Worm (Caenorhabditis elegans) whole organism, L1 larva: ENCODE data around the gene F47G9.4.

Experiments used
- C04F5.9 ChIP-seq: sonication (generic microtip); optimal IDR thresholded peaks from 2 replicates; lab custom pipeline; 2016; ENCODE audit warnings: missing genetic modification characterization, missing compliant biosample characterization
- Y116A8C.19 ChIP-seq: sonication (generic microtip); optimal IDR thresholded peaks from 2 replicates; lab custom pipeline; 2016; ENCODE audit warnings: missing compliant biosample characterization, missing genetic modification characterization, borderline replicate concordance
- aly-2 ChIP-seq: fragments of 150-350 bp; optimal IDR thresholded peaks from 2 replicates; lab custom pipeline; 2014; ENCODE audit warnings: missing biosample characterization, missing genetic modification characterization
- ama-1 ChIP-seq: fragments of 150-350 bp; optimal IDR thresholded peaks from 2 replicates; lab custom pipeline; 2014
- blmp-1 ChIP-seq: fragments of 150-350 bp; optimal IDR thresholded peaks from 2 replicates; lab custom pipeline; 2014; ENCODE audit warnings: missing biosample characterization, missing genetic modification characterization
- ceh-8 ChIP-seq: fragments of 200-800 bp; sonication (Bioruptor generic); optimal IDR thresholded peaks from 2 replicates; lab custom pipeline; 2018; ENCODE audit warnings: mild to moderate bottlenecking, missing genetic modification characterization, moderate library complexity, missing compliant biosample characterization
- ceh-82 ChIP-seq, 3 experiments: fragments of 150-350 bp in 1 of 3; sonication (generic microtip) in 2 of 3; optimal IDR thresholded peaks; 2 replicates each; lab custom pipeline; 2014 to 2017; ENCODE audit warnings: missing biosample characterization in 3 of 3, missing genetic modification characterization in 3 of 3
- ceh-88 ChIP-seq: fragments of 200-800 bp; sonication (Bioruptor generic); IDR thresholded peaks from 2 replicates; pipeline ENCODE4 v1.3.6; 2022; ENCODE audit warnings: missing genetic modification characterization, missing compliant biosample characterization
- ceh-90 ChIP-seq: sonication (generic microtip); optimal IDR thresholded peaks from 2 replicates; lab custom pipeline; 2016; ENCODE audit warnings: missing genetic modification characterization, missing compliant biosample characterization
- ces-1 ChIP-seq: fragments of 150-350 bp; optimal IDR thresholded peaks from 2 replicates; lab custom pipeline; 2014; ENCODE audit warnings: missing biosample characterization, missing genetic modification reagents, missing genetic modification characterization
- egl-13 ChIP-seq: sonication (generic microtip); optimal IDR thresholded peaks from 2 replicates; lab custom pipeline; 2016; ENCODE audit warnings: missing genotype, missing genetic modification reagents, missing genetic modification characterization, missing compliant biosample characterization
- egl-27 ChIP-seq, 2 experiments: fragments of 150-350 bp in 1 of 2; sonication (generic microtip); optimal IDR thresholded peaks; 3 replicates each; lab custom pipeline; 2017 to 2018; ENCODE audit warnings: missing biosample characterization in 2 of 2, missing genetic modification characterization in 2 of 2, missing genetic modification reagents in 2 of 2
- fkh-10 ChIP-seq: sonication (generic microtip); optimal IDR thresholded peaks from 2 replicates; lab custom pipeline; 2017; ENCODE audit warnings: missing biosample characterization, missing genetic modification reagents, missing genetic modification characterization
- fkh-8 ChIP-seq: sonication (generic microtip); optimal IDR thresholded peaks from 2 replicates; lab custom pipeline; 2016; ENCODE audit warnings: mild to moderate bottlenecking, missing genetic modification characterization, missing compliant biosample characterization
- fos-1 ChIP-seq: fragments of 150-350 bp; optimal IDR thresholded peaks from 2 replicates; lab custom pipeline; 2014; ENCODE audit warnings: missing biosample characterization, missing genetic modification characterization
- hlh-17 ChIP-seq: fragments of 200-800 bp; sonication (Bioruptor generic); optimal IDR thresholded peaks from 2 replicates; lab custom pipeline; 2018; ENCODE audit warnings: missing genetic modification characterization, mild to moderate bottlenecking, missing compliant biosample characterization, moderate library complexity, borderline replicate concordance
- lin-14 ChIP-seq: fragments of 200-800 bp; sonication (Bioruptor generic); optimal IDR thresholded peaks from 2 replicates; lab custom pipeline; 2018; ENCODE audit warnings: mild to moderate bottlenecking, missing genetic modification characterization, moderate library complexity, missing compliant biosample characterization
- lin-39 ChIP-seq: fragments of 150-350 bp; optimal IDR thresholded peaks from 2 replicates; lab custom pipeline; 2014; ENCODE audit warnings: missing biosample characterization, missing genetic modification reagents, missing genetic modification characterization
- lir-3 ChIP-seq: sonication (generic microtip); optimal IDR thresholded peaks from 2 replicates; lab custom pipeline; 2016; ENCODE audit warnings: mild to moderate bottlenecking, missing genetic modification characterization, moderate library complexity, missing compliant biosample characterization; ENCODE audit not compliant: poor library complexity
- lsy-2 ChIP-seq, 2 experiments: fragments of 150-350 bp; optimal IDR thresholded peaks; 2 replicates each; lab custom pipeline; 2014; ENCODE audit warnings: missing biosample characterization in 2 of 2, missing genetic modification characterization in 2 of 2
- nhr-11 ChIP-seq: fragments of 150-350 bp; optimal IDR thresholded peaks from 2 replicates; lab custom pipeline; 2014; ENCODE audit warnings: missing biosample characterization, missing genetic modification characterization
- nhr-237 ChIP-seq: fragments of 150-350 bp; optimal IDR thresholded peaks from 2 replicates; lab custom pipeline; 2014; ENCODE audit warnings: missing biosample characterization, missing genetic modification characterization
- nhr-28 ChIP-seq: fragments of 150-350 bp; optimal IDR thresholded peaks from 2 replicates; lab custom pipeline; 2014; ENCODE audit warnings: missing biosample characterization, missing genetic modification characterization
- nhr-84 ChIP-seq: sonication (generic microtip); optimal IDR thresholded peaks from 2 replicates; lab custom pipeline; 2017; ENCODE audit warnings: missing biosample characterization, missing genetic modification characterization
- pax-3 ChIP-seq: fragments of 200-800 bp; sonication (Bioruptor generic); optimal IDR thresholded peaks from 2 replicates; lab custom pipeline; 2018; ENCODE audit warnings: mild to moderate bottlenecking, missing genetic modification characterization, moderate library complexity, missing compliant biosample characterization
- pqm-1 ChIP-seq: sonication (generic microtip); optimal IDR thresholded peaks from 3 replicates; lab custom pipeline; 2017; ENCODE audit warnings: missing biosample characterization, missing genetic modification characterization
- rnt-1 ChIP-seq: sonication (generic microtip); optimal IDR thresholded peaks from 2 replicates; lab custom pipeline; 2016; ENCODE audit warnings: mild to moderate bottlenecking, missing genetic modification characterization, moderate library complexity, missing compliant biosample characterization
- snpc-4 ChIP-seq: fragments of 150-350 bp; optimal IDR thresholded peaks from 2 replicates; lab custom pipeline; 2014; ENCODE audit warnings: missing biosample characterization, missing genetic modification characterization
- snu-23 ChIP-seq: sonication (generic microtip); optimal IDR thresholded peaks from 2 replicates; lab custom pipeline; 2016; ENCODE audit warnings: missing genetic modification characterization, missing compliant biosample characterization
- sup-37 ChIP-seq: fragments of 200-800 bp; sonication (Bioruptor generic); optimal IDR thresholded peaks from 2 replicates; lab custom pipeline; 2018; ENCODE audit warnings: mild to moderate bottlenecking, missing genetic modification characterization, missing compliant biosample characterization
- tbx-2 ChIP-seq: sonication (generic microtip); optimal IDR thresholded peaks from 2 replicates; lab custom pipeline; 2016; ENCODE audit warnings: missing genetic modification characterization, missing compliant biosample characterization
- unc-30 ChIP-seq: sonication (generic microtip); optimal IDR thresholded peaks from 2 replicates; lab custom pipeline; 2017; ENCODE audit warnings: missing biosample characterization, missing genetic modification characterization
- unc-62 ChIP-seq: fragments of 150-350 bp; optimal IDR thresholded peaks from 2 replicates; lab custom pipeline; 2014; ENCODE audit warnings: missing biosample characterization, missing genetic modification reagents, missing genetic modification characterization
- unc-86 ChIP-seq: sonication (generic microtip); optimal IDR thresholded peaks from 2 replicates; lab custom pipeline; 2016; ENCODE audit warnings: missing genetic modification characterization, missing compliant biosample characterization
- unc-98 ChIP-seq: fragments of 200-800 bp; sonication (Bioruptor generic); IDR thresholded peaks from 2 replicates; pipeline ENCODE4 v1.3.6; 2022; ENCODE audit warnings: missing genetic modification characterization, missing compliant biosample characterization
- vab-15 ChIP-seq: sonication (generic microtip); optimal IDR thresholded peaks from 2 replicates; lab custom pipeline; 2017; ENCODE audit warnings: missing genotype, mild to moderate bottlenecking, missing genetic modification characterization, missing compliant biosample characterization
- ztf-11 ChIP-seq, 2 experiments: sonication (generic microtip); optimal IDR thresholded peaks; 2 replicates each; lab custom pipeline; 2016 to 2017; ENCODE audit warnings: missing genetic modification characterization in 2 of 2, missing biosample characterization in 1 of 2, missing compliant biosample characterization in 1 of 2

F47G9.4 gene

DNA sequence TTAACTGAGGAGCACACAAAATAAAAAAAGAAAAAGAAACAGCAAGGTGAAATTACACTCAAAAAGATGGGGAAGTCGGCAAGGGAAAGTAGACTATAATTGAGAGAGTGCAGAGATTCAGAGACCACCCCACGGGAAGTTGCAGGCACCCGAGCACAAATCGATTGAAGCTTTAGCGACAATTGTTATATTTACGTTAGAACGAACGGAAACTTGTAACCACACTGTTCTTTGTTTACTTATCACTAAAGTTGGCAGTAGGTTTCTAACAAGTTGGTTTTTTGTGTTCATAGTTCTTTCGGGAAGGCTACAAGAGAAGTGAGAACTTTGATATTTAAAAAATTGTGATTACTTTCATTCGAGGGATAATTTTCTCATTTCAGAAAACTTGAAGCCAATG lies at the start of gene F47G9.4:
TSS of gene F47G9.4 (minus strand) at position 98 of the 400 bp plus-strand sequence.
- no peak for TF ChIP-seq ceh-90 (tag; lab: Kevin White, UChicago)
- TF ChIP-seq Y116A8C.19 (tag; lab: Kevin White, UChicago) = no peak
- no peak for TF ChIP-seq hlh-17
- TF ChIP-seq fkh-8 (tag; lab: Kevin White, UChicago) = no peak
- peak in 1 of 2 experiments; percentile 15 for TF ChIP-seq lsy-2 (tag; optimal IDR thresholded peaks at IDR 0.05; lab: Kevin White, UChicago)
- TF ChIP-seq ceh-82 (tag; optimal IDR thresholded peaks at IDR 0.05; lab: Kevin White, UChicago) = peak in 1 of 3 experiments; percentile 9
- TF ChIP-seq unc-98 (GFP tag; lab: Robert Waterston, UW) = no peak
- TF ChIP-seq vab-15 = no peak
- TF ChIP-seq lin-14 (GFP tag; lab: Kevin White, UChicago) = peak; percentile 32
- TF ChIP-seq nhr-11 (tag; lab: Kevin White, UChicago) = no peak
- TF ChIP-seq rnt-1 (tag; lab: Kevin White, UChicago) = peak; percentile 8

DNA sequence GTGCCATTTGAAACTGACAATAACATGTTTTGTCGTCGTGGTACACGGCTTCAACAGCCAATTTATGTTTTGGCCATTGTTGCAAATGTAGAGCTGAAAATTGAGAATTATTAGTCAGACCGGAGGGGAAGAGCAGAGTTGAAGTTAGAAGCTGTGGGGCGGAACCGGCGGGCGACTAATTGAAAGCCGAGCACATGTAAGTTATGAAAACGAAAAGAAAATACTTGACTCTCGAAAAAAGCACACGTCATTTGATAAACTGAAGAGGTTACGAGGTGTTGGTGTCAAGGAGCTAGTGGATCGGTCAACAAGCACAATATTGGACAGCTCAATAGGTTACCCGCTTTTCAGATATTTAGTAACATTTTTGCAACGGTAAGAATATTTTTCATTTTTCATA lies 44.5 kb upstream of the F47G9.4 start, which contains the start of gene dop-5:
TSS of gene dop-5 (minus strand) at position 101 of the 400 bp plus-strand sequence.
- TF ChIP-seq sup-37 (GFP tag; lab: Kevin White, UChicago) (no peak), unc-30 (tag; lab: Kevin White, UChicago) (no peak), ztf-11 (tag; optimal IDR thresholded peaks at IDR 0.05; lab: Kevin White, UChicago) (no peak)

DNA sequence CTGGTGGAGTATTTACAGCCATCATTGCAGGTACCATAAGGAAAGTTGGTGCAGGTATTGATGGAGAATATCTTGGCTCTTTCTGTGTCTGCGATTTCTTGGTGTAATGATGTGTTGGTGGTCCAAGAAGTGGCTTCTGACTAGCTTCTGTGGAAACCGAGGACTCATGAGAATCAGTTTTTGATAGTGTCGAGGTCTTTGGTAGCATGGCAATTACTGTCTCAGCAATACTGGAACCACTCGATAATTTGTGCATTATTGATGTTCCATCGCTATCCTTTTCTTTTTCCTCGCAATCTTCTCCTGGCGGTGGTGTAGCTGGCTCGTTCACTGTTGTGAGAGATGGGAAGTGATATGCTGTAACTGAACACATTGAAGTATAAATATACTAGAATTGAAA lies 42.0 kb upstream of the F47G9.4 start:
- TF ChIP-seq C04F5.9 (tag; lab: Kevin White, UChicago) (no peak), ceh-88 (GFP tag; lab: Robert Waterston, UW) (no peak), snpc-4 (no peak), fos-1 (tag; lab: Kevin White, UChicago) (no peak), nhr-237 (tag; lab: Kevin White, UChicago) (no peak), ama-1 (no peak)

DNA sequence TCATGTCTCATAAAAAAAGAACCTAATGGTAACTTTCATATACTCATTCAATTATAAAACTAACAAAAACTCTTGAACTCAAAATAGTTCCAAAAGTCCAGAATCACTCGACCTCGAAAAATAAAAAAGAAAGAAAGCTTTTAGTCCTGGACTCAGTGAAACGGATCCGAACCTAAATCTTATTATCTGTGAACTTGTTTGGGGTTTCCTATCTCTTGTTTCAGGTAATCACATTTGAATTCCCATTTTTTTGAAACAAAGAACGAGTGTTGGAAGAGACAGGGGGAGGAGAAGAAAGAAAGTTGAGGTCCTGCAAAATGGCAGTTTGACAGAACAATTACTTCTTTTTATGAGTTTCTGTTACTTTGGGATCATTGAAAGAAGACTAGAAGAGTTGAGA lies 32.6 kb upstream of the F47G9.4 start:
- TF ChIP-seq ces-1 (GFP tag; lab: Kevin White, UChicago) = peak; percentile 3
- peak; percentile 12 for TF ChIP-seq fkh-10 (GFP tag; lab: Kevin White, UChicago)
- TF ChIP-seq lin-14 (GFP tag; lab: Kevin White, UChicago) = peak; percentile 56
- TF ChIP-seq unc-98 (GFP tag; lab: Robert Waterston, UW) = no peak
- TF ChIP-seq unc-62 (GFP tag; lab: Kevin White, UChicago) = no peak
- no peak for TF ChIP-seq nhr-84 (tag; lab: Kevin White, UChicago)
- TF ChIP-seq egl-27 (tag; optimal IDR thresholded peaks at IDR 0.05; lab: Kevin White, UChicago) = no peak

DNA sequence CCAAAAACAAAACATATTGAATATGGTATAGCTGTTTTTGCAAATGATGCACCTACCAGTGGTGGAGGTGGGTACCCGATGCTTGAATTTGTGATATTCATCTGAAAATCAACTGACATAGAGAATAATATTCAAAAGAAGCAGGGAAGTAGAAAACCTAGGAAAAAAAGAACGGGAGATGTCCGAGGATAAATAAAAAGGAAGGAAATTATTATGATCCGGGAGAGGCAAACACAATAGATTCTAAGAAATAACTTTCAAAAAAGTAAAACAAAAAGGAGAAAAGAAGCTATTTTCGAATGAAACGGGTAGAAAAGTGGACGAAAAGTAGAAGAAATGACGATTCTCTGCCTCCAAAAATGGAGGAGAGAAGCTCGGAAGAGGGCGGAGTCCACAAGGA lies 31.3 kb upstream of the F47G9.4 start, which contains the start of gene npr-25:
TSS of gene npr-25 (minus strand) at position 101 of the 400 bp plus-strand sequence.
- TF ChIP-seq unc-86 = no peak
- no peak for TF ChIP-seq pqm-1
- TF ChIP-seq nhr-84 (tag; lab: Kevin White, UChicago) = no peak
- no peak for TF ChIP-seq aly-2 (tag; lab: Kevin White, UChicago)
- no peak for TF ChIP-seq blmp-1 (tag; lab: Kevin White, UChicago)
- no peak for TF ChIP-seq fkh-8 (tag; lab: Kevin White, UChicago)
- TF ChIP-seq ceh-8 = no peak
- no peak for TF ChIP-seq egl-13 (tag; lab: Kevin White, UChicago)
- no peak for TF ChIP-seq snu-23
- TF ChIP-seq ceh-90 (tag; lab: Kevin White, UChicago) = no peak
- no peak for TF ChIP-seq lin-39
- TF ChIP-seq unc-30 (tag; lab: Kevin White, UChicago) = no peak
- no peak for TF ChIP-seq unc-98 (GFP tag; lab: Robert Waterston, UW)
- no peak for TF ChIP-seq pax-3 (tag; lab: Kevin White, UChicago)
- no peak for TF ChIP-seq C04F5.9 (tag; lab: Kevin White, UChicago)
- no peak for TF ChIP-seq nhr-28 (tag; lab: Kevin White, UChicago)
- no peak for TF ChIP-seq vab-15
- no peak for TF ChIP-seq tbx-2 (tag; lab: Kevin White, UChicago)
- no peak for TF ChIP-seq lir-3
